Worm (Caenorhabditis elegans): ENCODE results near the gene Y81B9A.1.

DNA sequence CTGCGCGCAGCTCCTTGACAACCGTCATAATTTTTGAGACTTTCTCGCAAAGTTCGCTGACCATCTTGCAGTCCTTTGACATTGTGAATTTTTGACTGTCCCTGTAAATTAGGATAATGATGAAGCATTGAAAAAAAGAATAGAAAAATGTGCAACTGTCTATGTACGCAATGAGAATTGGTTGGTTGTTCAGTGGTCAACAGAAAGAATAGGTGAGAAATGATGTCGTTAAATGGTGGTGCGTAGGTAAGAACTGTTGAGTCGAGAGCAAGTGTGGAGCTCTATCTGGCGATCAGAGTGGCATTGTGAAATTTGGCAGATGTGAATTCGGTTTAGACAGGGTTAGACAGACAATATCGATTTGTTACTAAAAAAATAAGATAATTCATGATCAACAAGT is 17.8 kb upstream of the Y81B9A.1 start, which contains the start of gene B0563.8:
- TF ChIP-seq skn-1 (tag; optimal IDR thresholded peaks at IDR 0.05) (no peak), mef-2 (tag; optimal IDR thresholded peaks at IDR 0.05) (no peak), snpc-4 (tag; optimal IDR thresholded peaks at IDR 0.05) (no peak), ztf-11 (tag; optimal IDR thresholded peaks at IDR 0.05) (no peak), ces-1 (GFP tag; optimal IDR thresholded peaks at IDR 0.05) (no peak), ceh-82 (tag; optimal IDR thresholded peaks at IDR 0.05) (no peak), efl-1 (optimal IDR thresholded peaks at IDR 0.05) (no peak), efl-1 (GFP tag; optimal IDR thresholded peaks at IDR 0.05 in 1 of 2) (no peak), elt-3 (tag; optimal IDR thresholded peaks at IDR 0.05) (no peak), fos-1 (tag; optimal IDR thresholded peaks at IDR 0.05) (no peak), lin-39 (tag; optimal IDR thresholded peaks at IDR 0.05) (no peak)

Measured in whole organism, L1 larva.